Fruit fly (Drosophila melanogaster): ENCODE results near the gene Ir7c.

The Ir7c gene

DNA sequence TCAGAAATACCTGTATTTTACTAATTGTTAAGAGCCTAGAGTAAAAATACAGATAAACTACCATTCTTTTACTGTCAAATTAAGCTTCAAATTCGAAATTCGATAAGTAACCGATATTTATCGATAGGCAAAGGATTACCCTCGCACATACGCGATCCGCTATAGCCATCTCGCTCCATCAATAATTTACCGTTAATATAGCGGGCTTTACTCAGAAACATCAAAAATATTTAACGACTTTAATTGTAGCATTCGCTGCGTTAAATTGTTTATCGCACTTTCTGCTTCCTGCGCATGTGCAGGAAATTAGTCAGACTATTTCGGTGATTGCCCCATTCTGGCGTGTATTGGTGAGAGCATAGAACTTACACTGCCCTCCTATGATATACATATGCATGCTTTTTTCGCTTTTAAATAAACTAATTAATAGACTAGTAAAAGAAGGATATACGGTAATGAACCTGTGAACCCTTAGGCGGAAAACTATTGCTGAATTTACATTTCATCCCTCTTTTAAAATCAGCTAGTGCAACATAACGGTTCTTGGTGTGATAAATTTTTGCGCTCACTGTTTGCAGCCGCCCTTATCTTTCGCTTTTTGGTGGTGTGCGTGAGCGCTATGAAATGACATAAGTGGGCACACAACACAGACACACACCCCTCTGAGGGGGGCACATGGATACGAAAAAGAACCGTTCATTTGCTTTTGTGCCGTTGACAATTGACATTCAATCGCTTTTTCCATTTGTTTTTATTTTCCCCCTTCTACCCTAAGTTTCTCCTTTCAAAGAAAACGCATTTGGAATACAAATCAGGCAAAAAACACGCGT is 34.3 kb downstream of the Ir7c start, which contains the start of the genes dpr14 and spidey (continued):
- TF ChIP-seq CG7556 (GFP tag; optimal IDR thresholded peaks at IDR 0.05) (peak; percentile 90), Oaz (GFP tag; IDR thresholded peaks at IDR 0.05) (peak; percentile 86), CG6254 (GFP tag; optimal IDR thresholded peaks at IDR 0.05) (peak; percentile 79), CG2116 (GFP tag; optimal IDR thresholded peaks at IDR 0.05) (peak; percentile 66), Gsc (GFP tag; IDR thresholded peaks at IDR 0.05) (peak; percentile 62), CG16815 (GFP tag; optimal IDR thresholded peaks at IDR 0.05) (peak; percentile 74), ash1 (GFP tag; optimal IDR thresholded peaks at IDR 0.05) (no peak), CG8290 (GFP tag; optimal IDR thresholded peaks at IDR 0.05) (peak; percentile 29), CG8290 (tag; optimal IDR thresholded peaks at IDR 0.05) (peak; percentile 72 to 92), slp2 (GFP tag; optimal IDR thresholded peaks at IDR 0.05) (peak; percentile 83), hth (optimal IDR thresholded peaks at IDR 0.05) (no peak), CG4617 (GFP tag; optimal IDR thresholded peaks at IDR 0.05; ENCODE audit: borderline replicate concordance) (peak; percentile 60), HmgZ (tag; optimal IDR thresholded peaks at IDR 0.05) (peak; percentile 96), maf-S (GFP tag; optimal IDR thresholded peaks at IDR 0.05) (peak; percentile 86), MTF-1 (GFP tag; optimal IDR thresholded peaks at IDR 0.05; ENCODE audit: borderline replicate concordance) (peak; percentile 72), sens-2 (GFP tag; IDR thresholded peaks at IDR 0.05) (peak; percentile 46; the same call in 1 of the 2 replicates), Dp (GFP tag; optimal IDR thresholded peaks at IDR 0.05) (peak; percentile 55), Ets65A (GFP tag) (peak; percentile 97), jing (GFP tag; optimal IDR thresholded peaks at IDR 0.05) (no peak), HLHmδ (GFP tag; optimal IDR thresholded peaks at IDR 0.05) (no peak), CG13123 (GFP tag; optimal IDR thresholded peaks at IDR 0.05) (peak; percentile 51), Side (GFP tag; optimal IDR thresholded peaks at IDR 0.05) (peak; percentile 87), Camta (GFP tag; optimal IDR thresholded peaks at IDR 0.05) (peak; percentile 83), pnt (GFP tag; optimal IDR thresholded peaks at IDR 0.05) (peak; percentile 73), NFAT (GFP tag; IDR thresholded peaks at IDR 0.05) (peak; percentile 83), Bteb2 (GFP tag; optimal IDR thresholded peaks at IDR 0.05) (peak; percentile 62), slou (GFP tag; optimal IDR thresholded peaks at IDR 0.05) (peak; percentile 26), CG4282 (GFP tag; optimal IDR thresholded peaks at IDR 0.05) (peak; percentile 73), Myb (GFP tag; optimal IDR thresholded peaks at IDR 0.05) (peak; percentile 75)

DNA sequence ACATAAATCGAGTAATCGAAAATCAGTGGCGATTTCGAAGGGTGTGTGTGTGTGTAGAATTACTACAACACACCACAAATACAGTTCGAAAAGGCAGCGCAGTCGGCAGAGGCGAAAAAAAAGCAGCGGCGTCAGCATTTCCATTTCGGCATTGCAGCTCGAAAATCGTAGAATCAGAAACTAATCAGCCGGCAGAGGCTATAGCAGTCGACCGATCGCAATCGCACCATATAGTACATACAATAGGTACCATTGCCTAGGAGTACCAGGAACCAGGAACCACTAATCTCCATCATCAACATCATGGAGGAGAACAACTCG is 34.8 kb downstream of the Ir7c start:
- TF ChIP-seq Adf1 (GFP tag; IDR thresholded peaks at IDR 0.05) (peak; percentile 5), NfI (GFP tag; optimal IDR thresholded peaks at IDR 0.05) (no peak), Dref (GFP tag; IDR thresholded peaks at IDR 0.05) (0 out of 2 replicates have a peak, but pooled peaks have one; percentile 1)

DNA sequence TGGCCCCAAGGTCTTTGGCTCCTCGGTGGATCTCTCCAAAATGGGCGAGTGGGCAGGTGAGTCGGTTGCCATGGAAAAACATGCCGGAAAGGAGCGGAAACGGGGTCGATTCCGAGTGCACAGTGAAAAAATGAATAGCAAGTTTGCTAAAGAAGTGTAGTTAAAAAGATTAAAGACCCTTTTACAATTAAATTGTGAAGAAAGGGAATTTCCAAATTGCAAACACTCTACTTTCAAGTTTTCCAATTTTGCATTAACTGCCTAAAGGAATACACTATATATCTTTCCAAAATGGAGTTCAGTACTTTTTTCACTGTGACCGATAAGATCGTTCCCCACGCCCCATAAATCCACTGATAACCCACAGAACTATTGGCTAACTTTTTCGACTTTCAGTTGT is 35.3 kb downstream of the Ir7c start:
- TF ChIP-seq PHDP (tag; optimal IDR thresholded peaks at IDR 0.05) = peak; percentile 46
- no peak for TF ChIP-seq cas (GFP tag; IDR thresholded peaks at IDR 0.05)
- 0 out of 2 replicates have a peak, but pooled peaks have one; percentile 36 for TF ChIP-seq ranshi (GFP tag; IDR thresholded peaks at IDR 0.05)
- TF ChIP-seq CG4282 (GFP tag; optimal IDR thresholded peaks at IDR 0.05) = no peak
- TF ChIP-seq Eip74EF (GFP tag; optimal IDR thresholded peaks at IDR 0.05) = no peak
- TF ChIP-seq CG33557 (GFP tag; optimal IDR thresholded peaks at IDR 0.05) = no peak
- TF ChIP-seq ERR (GFP tag; optimal IDR thresholded peaks at IDR 0.05) = no peak
- no peak for TF ChIP-seq Scr (GFP tag; IDR thresholded peaks at IDR 0.05; ENCODE audit: partially characterized antibody)
- TF ChIP-seq CG34376 (GFP tag; optimal IDR thresholded peaks at IDR 0.05) = no peak
- TF ChIP-seq CG2712 (tag; optimal IDR thresholded peaks at IDR 0.05) = peak; percentile 7
- no peak for TF ChIP-seq CG11504 (tag; optimal IDR thresholded peaks at IDR 0.05)
- peak; percentile 42 for TF ChIP-seq Meics (GFP tag; optimal IDR thresholded peaks at IDR 0.05)
- no peak for TF ChIP-seq CG32772 (GFP tag; IDR thresholded peaks at IDR 0.05)
- TF ChIP-seq CG17568 (GFP tag; optimal IDR thresholded peaks at IDR 0.05) = no peak
- no peak for TF ChIP-seq abd-A (tag; optimal IDR thresholded peaks at IDR 0.05)
- TF ChIP-seq ac (GFP tag; optimal IDR thresholded peaks at IDR 0.05) = no peak
- TF ChIP-seq grau (tag; optimal IDR thresholded peaks at IDR 0.05) = peak; percentile 41
- peak; percentile 25 for TF ChIP-seq CG13424 (tag; optimal IDR thresholded peaks at IDR 0.05)

Data from whole organism, embryonic.